Worm (Caenorhabditis elegans) whole organism, L2 larva: ENCODE measurements around the gene hlh-34.

Experiments
- C34F6.9 ChIP-seq: fragments of 150-350 bp; optimal IDR thresholded peaks from 2 replicates; lab custom pipeline; 2014; ENCODE audit warnings: missing biosample characterization, missing genetic modification characterization
- F13H6.1 ChIP-seq: sonication (generic microtip); optimal IDR thresholded peaks from 2 replicates; lab custom pipeline; 2016; ENCODE audit warnings: missing genetic modification characterization, missing compliant biosample characterization
- R02D3.7 ChIP-seq: fragments of 150-350 bp; optimal IDR thresholded peaks from 2 replicates; lab custom pipeline; 2014; ENCODE audit warnings: missing biosample characterization, missing genetic modification characterization
- Y55F3AM.14 ChIP-seq: fragments of 200-800 bp; sonication (Bioruptor generic); optimal IDR thresholded peaks from 2 replicates; lab custom pipeline; 2018; ENCODE audit warnings: mild to moderate bottlenecking, missing genetic modification characterization, missing compliant biosample characterization
- ZK546.5 ChIP-seq: sonication (generic microtip); optimal IDR thresholded peaks from 2 replicates; lab custom pipeline; 2017; ENCODE audit warnings: missing biosample characterization, missing genetic modification characterization
- aly-2 ChIP-seq: fragments of 150-350 bp; optimal IDR thresholded peaks from 2 replicates; lab custom pipeline; 2014; ENCODE audit warnings: missing biosample characterization, missing genetic modification characterization
- ama-1 ChIP-seq: fragments of 150-350 bp; optimal IDR thresholded peaks from 2 replicates; lab custom pipeline; 2018; ENCODE audit warnings: inconsistent platforms
- blmp-1 ChIP-seq: sonication (generic microtip); optimal IDR thresholded peaks from 2 replicates; lab custom pipeline; 2017; ENCODE audit warnings: missing genetic modification characterization, mild to moderate bottlenecking, missing compliant biosample characterization, antibody characterized with exemption, moderate library complexity; ENCODE audit not compliant: insufficient read depth
- ceh-16 ChIP-seq: fragments of 150-350 bp; optimal IDR thresholded peaks from 2 replicates; lab custom pipeline; 2014; ENCODE audit warnings: missing biosample characterization, missing genetic modification characterization
- crh-2 ChIP-seq: sonication (generic microtip); optimal IDR thresholded peaks from 2 replicates; lab custom pipeline; 2017; ENCODE audit warnings: missing biosample characterization, missing genetic modification characterization
- dmd-4 ChIP-seq: sonication (generic microtip); optimal IDR thresholded peaks from 2 replicates; lab custom pipeline; 2017; ENCODE audit warnings: missing biosample characterization, missing genetic modification characterization
- elt-3 ChIP-seq: sonication (generic microtip); optimal IDR thresholded peaks from 2 replicates; lab custom pipeline; 2017; ENCODE audit warnings: missing biosample characterization, missing genetic modification characterization
- fos-1 ChIP-seq: fragments of 150-350 bp; optimal IDR thresholded peaks from 2 replicates; lab custom pipeline; 2014; ENCODE audit warnings: missing biosample characterization, missing genetic modification characterization
- gmeb-1 ChIP-seq: fragments of 150-350 bp; optimal IDR thresholded peaks from 2 replicates; lab custom pipeline; 2014; ENCODE audit warnings: missing biosample characterization, missing genetic modification characterization
- lin-11 ChIP-seq: fragments of 150-350 bp; sonication (generic microtip); optimal IDR thresholded peaks from 2 replicates; lab custom pipeline; 2014; ENCODE audit warnings: missing biosample characterization, missing genetic modification characterization, inconsistent platforms, mixed read lengths
- lsy-2 ChIP-seq, 2 experiments: fragments of 150-350 bp in 1 of 2; sonication (generic microtip) in 1 of 2; optimal IDR thresholded peaks; 2 replicates each; lab custom pipeline; 2014 to 2017; ENCODE audit warnings: missing biosample characterization in 2 of 2, missing genetic modification characterization in 2 of 2
- mab-5 ChIP-seq: fragments of 150-350 bp; optimal IDR thresholded peaks from 2 replicates; lab custom pipeline; 2014; ENCODE audit warnings: missing biosample characterization, missing genetic modification characterization
- mbf-1 ChIP-seq: sonication (generic microtip); optimal IDR thresholded peaks from 2 replicates; lab custom pipeline; 2017; ENCODE audit warnings: missing biosample characterization, missing genetic modification characterization
- mdl-1 ChIP-seq, 2 experiments: fragments of 150-350 bp in 1 of 2; sonication (generic microtip) in 1 of 2; optimal IDR thresholded peaks; 2 replicates each; lab custom pipeline; 2017; ENCODE audit warnings: missing biosample characterization in 2 of 2, missing genetic modification characterization in 2 of 2
- nhr-10 ChIP-seq: sonication (generic microtip); optimal IDR thresholded peaks from 2 replicates; lab custom pipeline; 2017; ENCODE audit warnings: missing biosample characterization, missing genetic modification characterization
- nhr-11 ChIP-seq: fragments of 150-350 bp; optimal IDR thresholded peaks from 2 replicates; lab custom pipeline; 2014; ENCODE audit warnings: missing biosample characterization, missing genetic modification characterization
- nhr-12 ChIP-seq: fragments of 150-350 bp; optimal IDR thresholded peaks from 2 replicates; lab custom pipeline; 2014; ENCODE audit warnings: missing biosample characterization, missing genetic modification characterization
- nhr-129 ChIP-seq: fragments of 150-350 bp; optimal IDR thresholded peaks from 2 replicates; lab custom pipeline; 2014; ENCODE audit warnings: missing biosample characterization, missing genetic modification characterization
- nhr-237 ChIP-seq: fragments of 150-350 bp; optimal IDR thresholded peaks from 2 replicates; lab custom pipeline; 2014; ENCODE audit warnings: missing biosample characterization, missing genetic modification characterization
- nhr-25 ChIP-seq: fragments of 150-350 bp; sonication (generic microtip); optimal IDR thresholded peaks from 3 replicates; lab custom pipeline; 2014; ENCODE audit warnings: missing biosample characterization, missing genetic modification characterization
- nhr-6 ChIP-seq: fragments of 150-350 bp; optimal IDR thresholded peaks from 2 replicates; lab custom pipeline; 2014; ENCODE audit warnings: missing biosample characterization, missing genetic modification characterization
- peb-1 ChIP-seq: fragments of 150-350 bp; optimal IDR thresholded peaks from 2 replicates; lab custom pipeline; 2014; ENCODE audit warnings: missing biosample characterization, missing genetic modification characterization
- sem-4 ChIP-seq: fragments of 150-350 bp; optimal IDR thresholded peaks from 2 replicates; lab custom pipeline; 2014; ENCODE audit warnings: missing biosample characterization, missing genetic modification reagents, missing genetic modification characterization
- sma-3 ChIP-seq: sonication (generic microtip); optimal IDR thresholded peaks from 2 replicates; lab custom pipeline; 2016; ENCODE audit warnings: missing genetic modification reagents, missing genetic modification characterization, missing compliant biosample characterization
- sma-9 ChIP-seq, 2 experiments: fragments of 150-350 bp in 1 of 2; sonication (generic microtip) in 1 of 2; optimal IDR thresholded peaks; 2 replicates each; lab custom pipeline; 2014 to 2016; ENCODE audit warnings: missing genetic modification characterization in 2 of 2, mild to moderate bottlenecking in 1 of 2, missing biosample characterization in 1 of 2, missing compliant biosample characterization in 1 of 2, missing genetic modification reagents in 1 of 2, moderate library complexity in 1 of 2
- snpc-4 ChIP-seq: fragments of 150-350 bp; optimal IDR thresholded peaks from 2 replicates; lab custom pipeline; 2014; ENCODE audit warnings: missing biosample characterization, missing genetic modification characterization
- unc-55 ChIP-seq: fragments of 150-350 bp; sonication (generic microtip); optimal IDR thresholded peaks from 3 replicates; lab custom pipeline; 2014; ENCODE audit warnings: missing biosample characterization, missing genetic modification reagents, missing genetic modification characterization
- unc-62 ChIP-seq: fragments of 150-350 bp; optimal IDR thresholded peaks from 2 replicates; lab custom pipeline; 2014; ENCODE audit warnings: missing biosample characterization, missing genetic modification reagents, missing genetic modification characterization
- zag-1 ChIP-seq: fragments of 150-350 bp; optimal IDR thresholded peaks from 2 replicates; lab custom pipeline; 2014; ENCODE audit warnings: missing biosample characterization, missing genetic modification characterization
- ztf-1 ChIP-seq: fragments of 200-800 bp; sonication (Bioruptor generic); conservative IDR thresholded peaks from 2 replicates; pipeline ENCODE4 v1.3.6; 2022; ENCODE audit warnings: missing genetic modification characterization, missing compliant biosample characterization
- ztf-11 ChIP-seq: sonication (generic microtip); optimal IDR thresholded peaks from 2 replicates; lab custom pipeline; 2017; ENCODE audit warnings: missing biosample characterization, missing genetic modification characterization
- ztf-4 ChIP-seq: fragments of 150-350 bp; optimal IDR thresholded peaks from 2 replicates; lab custom pipeline; 2014; ENCODE audit warnings: missing biosample characterization, missing genetic modification characterization

Gene hlh-34

DNA sequence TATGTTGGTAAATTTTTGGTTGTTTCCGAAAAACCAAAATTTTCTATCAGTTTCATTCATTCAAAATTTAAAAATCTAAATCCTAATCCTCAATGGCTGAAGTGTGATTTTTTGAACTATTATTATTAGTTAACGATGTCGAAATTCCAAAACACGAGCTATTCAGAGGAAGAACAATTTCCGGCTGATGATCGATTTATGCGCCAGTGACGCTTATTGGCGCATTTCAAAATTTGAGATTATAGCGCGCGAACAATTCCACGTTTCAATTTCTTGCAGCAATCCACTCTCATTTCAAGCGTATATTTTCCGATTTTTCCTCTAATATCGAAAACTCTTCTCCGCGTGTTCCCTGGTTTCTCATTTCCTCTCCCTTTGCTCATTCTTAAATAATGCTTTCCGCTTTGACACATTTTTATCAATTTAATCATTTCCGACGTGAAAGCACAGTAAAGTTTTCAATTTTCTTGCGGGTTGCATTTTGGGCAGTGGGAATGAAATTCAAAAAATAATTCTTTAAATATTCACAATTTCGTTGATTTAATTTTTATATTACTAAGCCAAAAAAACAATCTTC lies 42.8 kb downstream of the hlh-34 start:
- TF ChIP-seq sma-3: peak; percentile 22
- peak; percentile 10 for TF ChIP-seq nhr-129 (tag; lab: Kevin White, UChicago)
- TF ChIP-seq unc-55 (GFP tag; lab: Kevin White, UChicago): peak; percentile 62
- peak; percentile 1 for TF ChIP-seq sma-9 (GFP tag; optimal IDR thresholded peaks at IDR 0.05; lab: Kevin White, UChicago)
- no peak for TF ChIP-seq sma-9 (tag; optimal IDR thresholded peaks at IDR 0.05; lab: Kevin White, UChicago)
- TF ChIP-seq nhr-25: peak; percentile 7
- TF ChIP-seq ztf-1: no peak
- TF ChIP-seq fos-1 (tag; lab: Kevin White, UChicago): peak; percentile 36
- TF ChIP-seq crh-2 (tag; lab: Kevin White, UChicago): peak; percentile 22
- TF ChIP-seq gmeb-1 (tag; lab: Kevin White, UChicago): peak; percentile 35
- TF ChIP-seq sem-4 (tag; lab: Kevin White, UChicago): peak; percentile 10
- peak in 1 of 2 experiments; percentile 48 for TF ChIP-seq lsy-2 (tag; optimal IDR thresholded peaks at IDR 0.05; lab: Kevin White, UChicago)
- TF ChIP-seq ceh-16 (tag; lab: Kevin White, UChicago): no peak
- peak; percentile 26 for TF ChIP-seq C34F6.9
- no peak for TF ChIP-seq peb-1 (tag; lab: Kevin White, UChicago)
- TF ChIP-seq ama-1 (lab: Kevin White, UChicago): peak; percentile 27

DNA sequence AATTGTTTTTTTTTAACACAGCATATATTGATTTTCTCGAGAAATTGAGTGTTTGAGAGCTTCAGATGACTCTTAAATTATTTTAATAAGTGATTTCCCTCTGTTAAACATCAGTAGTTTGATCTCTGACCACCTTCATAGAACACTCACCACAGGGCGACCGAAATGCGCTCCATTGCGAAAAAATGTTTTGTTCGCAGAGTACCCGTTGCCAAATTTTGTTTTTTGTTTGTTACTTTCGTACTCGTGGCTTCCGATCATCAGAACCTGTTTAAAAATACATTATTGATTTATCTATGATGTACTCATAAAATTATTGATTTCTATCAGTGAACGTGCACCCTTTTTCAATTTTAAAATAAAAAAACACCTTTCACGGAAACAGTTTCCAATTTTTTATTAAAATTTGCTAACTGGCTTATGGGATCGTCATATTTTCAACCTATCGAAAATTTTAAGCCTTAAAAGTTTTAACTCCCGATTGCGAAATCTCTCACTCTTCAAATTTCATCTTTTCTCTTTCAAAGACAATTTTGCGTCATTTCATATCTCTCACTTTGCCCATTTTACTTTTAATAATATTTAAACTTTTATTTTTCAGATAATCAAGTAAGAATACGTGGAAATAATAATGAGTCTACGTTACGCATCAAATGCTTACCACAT lies 46.4 kb downstream of the hlh-34 start, which contains the start of gene letm-1:
Gene letm-1 (plus strand): TSS at position 598 of the 666 bp plus-strand sequence.
- TF ChIP-seq nhr-10 (tag; lab: Kevin White, UChicago) (no peak), ZK546.5 (tag; lab: Kevin White, UChicago) (no peak), crh-2 (tag; lab: Kevin White, UChicago) (peak; percentile 58), unc-62 (no peak), elt-3 (tag; lab: Kevin White, UChicago) (no peak), lsy-2 (tag; optimal IDR thresholded peaks at IDR 0.05; lab: Kevin White, UChicago) (peak in 1 of 2 experiments; percentile 21), mdl-1 (tag; optimal IDR thresholded peaks at IDR 0.05; lab: Kevin White, UChicago) (no peak), sem-4 (tag; lab: Kevin White, UChicago) (no peak), C34F6.9 (peak; percentile 24), fos-1 (tag; lab: Kevin White, UChicago) (peak; percentile 32), nhr-129 (tag; lab: Kevin White, UChicago) (peak; percentile 9), ztf-1 (no peak), dmd-4 (no peak), Y55F3AM.14 (GFP tag; lab: Kevin White, UChicago) (no peak)

DNA sequence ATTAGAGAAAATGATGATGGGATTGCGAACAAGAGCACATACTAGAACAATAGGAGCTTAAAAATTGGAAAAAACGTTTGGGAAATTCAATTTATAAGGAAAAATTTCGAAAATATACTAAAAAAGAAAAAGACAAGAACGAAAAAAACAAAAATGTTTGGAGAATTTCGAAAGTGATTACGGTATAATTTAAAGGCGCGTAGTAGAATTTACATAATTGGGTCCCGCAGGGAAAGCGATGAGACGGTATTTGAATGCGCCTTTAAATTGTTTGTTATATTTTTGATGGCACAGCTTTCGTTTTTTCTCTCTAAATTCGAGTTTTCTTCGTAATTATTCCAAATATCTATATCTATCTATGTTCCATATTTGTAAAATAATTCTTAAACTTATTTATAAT lies 47.1 kb downstream of the hlh-34 start:
- no peak for TF ChIP-seq gmeb-1 (tag; lab: Kevin White, UChicago)
- TF ChIP-seq zag-1 (tag; lab: Kevin White, UChicago): no peak
- TF ChIP-seq ztf-11 (tag; lab: Kevin White, UChicago): no peak
- no peak for TF ChIP-seq sma-9 (GFP tag; optimal IDR thresholded peaks at IDR 0.05; lab: Kevin White, UChicago)
- TF ChIP-seq sma-9 (tag; optimal IDR thresholded peaks at IDR 0.05; lab: Kevin White, UChicago): no peak
- TF ChIP-seq nhr-237 (tag; lab: Kevin White, UChicago): no peak
- no peak for TF ChIP-seq ztf-1
- TF ChIP-seq sma-3: no peak

DNA sequence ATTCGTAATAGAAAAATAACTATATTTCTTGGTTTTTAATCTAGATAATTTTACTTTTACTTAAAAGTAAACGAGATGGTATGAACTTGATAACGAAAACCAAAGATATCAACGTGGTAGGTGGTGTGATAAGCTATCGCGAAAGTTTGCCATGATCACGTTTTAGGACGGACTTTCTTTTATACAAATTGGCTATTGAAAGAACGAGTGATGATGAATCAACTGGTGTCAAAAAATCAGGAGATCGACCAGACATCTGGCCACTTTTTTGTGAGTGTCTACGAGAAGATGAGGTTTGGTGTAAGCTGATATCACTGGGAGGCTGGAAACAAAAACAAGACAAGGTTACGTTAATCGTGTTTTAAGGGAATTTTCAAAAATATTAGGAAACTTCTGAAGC lies 48.0 kb downstream of the hlh-34 start:
- peak; percentile 48 for TF ChIP-seq fos-1 (tag; lab: Kevin White, UChicago)
- peak; percentile 45 for TF ChIP-seq crh-2 (tag; lab: Kevin White, UChicago)
- TF ChIP-seq sma-9 (GFP tag; optimal IDR thresholded peaks at IDR 0.05; lab: Kevin White, UChicago): peak; percentile 82
- no peak for TF ChIP-seq sma-9 (tag; optimal IDR thresholded peaks at IDR 0.05; lab: Kevin White, UChicago)
- TF ChIP-seq unc-62: no peak
- peak; percentile 87 for TF ChIP-seq blmp-1 (tag; lab: Kevin White, UChicago)

DNA sequence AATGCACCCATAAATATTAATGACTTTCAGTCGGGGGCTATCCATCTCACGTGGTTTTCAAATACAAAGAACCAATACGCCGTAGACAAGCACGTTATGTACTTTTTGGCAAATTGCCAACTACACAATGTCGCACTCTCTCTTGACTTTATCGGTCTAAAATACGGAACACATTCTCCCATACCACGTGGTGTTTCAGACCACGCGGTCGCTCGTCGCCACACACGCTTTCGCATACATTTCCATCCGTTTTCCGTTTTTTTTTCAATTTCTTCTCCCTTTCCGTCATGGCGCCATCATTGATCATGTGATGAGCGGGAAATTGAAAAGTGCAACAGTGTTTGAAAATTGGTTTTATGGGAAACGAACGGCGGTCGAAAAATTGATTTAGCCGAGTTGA lies 48.6 kb downstream of the hlh-34 start:
- peak; percentile 52 for TF ChIP-seq lin-11 (tag; lab: Kevin White, UChicago)
- peak; percentile 91 to 94 for TF ChIP-seq mdl-1 (tag; optimal IDR thresholded peaks at IDR 0.05; lab: Kevin White, UChicago)
- no peak for TF ChIP-seq mbf-1 (tag; lab: Kevin White, UChicago)
- peak; percentile 94 for TF ChIP-seq sem-4 (tag; lab: Kevin White, UChicago)
- TF ChIP-seq fos-1 (tag; lab: Kevin White, UChicago): peak; percentile 63
- TF ChIP-seq ZK546.5 (tag; lab: Kevin White, UChicago): no peak
- peak; percentile 97 for TF ChIP-seq blmp-1 (tag; lab: Kevin White, UChicago)
- peak; percentile 93 for TF ChIP-seq nhr-129 (tag; lab: Kevin White, UChicago)
- peak; percentile 29 for TF ChIP-seq mab-5 (tag; lab: Kevin White, UChicago)
- no peak for TF ChIP-seq R02D3.7 (tag; lab: Kevin White, UChicago)
- no peak for TF ChIP-seq elt-3 (tag; lab: Kevin White, UChicago)
- TF ChIP-seq nhr-12: no peak
- no peak for TF ChIP-seq nhr-6
- peak; percentile 49 for TF ChIP-seq unc-62
- no peak for TF ChIP-seq ztf-1
- no peak for TF ChIP-seq nhr-11 (tag; lab: Kevin White, UChicago)
- TF ChIP-seq ama-1 (lab: Kevin White, UChicago): peak; percentile 40
- TF ChIP-seq F13H6.1 (tag; lab: Kevin White, UChicago): peak; percentile 95
- peak; percentile 89 for TF ChIP-seq ztf-4
- TF ChIP-seq crh-2 (tag; lab: Kevin White, UChicago): peak; percentile 93
- no peak for TF ChIP-seq peb-1 (tag; lab: Kevin White, UChicago)
- peak; percentile 71 for TF ChIP-seq Y55F3AM.14 (GFP tag; lab: Kevin White, UChicago)
- TF ChIP-seq C34F6.9: peak; percentile 91
- no peak for TF ChIP-seq aly-2 (tag; lab: Kevin White, UChicago)
- peak; percentile 59 for TF ChIP-seq snpc-4 (tag; lab: Kevin White, UChicago)
- peak; percentile 99 for TF ChIP-seq sma-9 (GFP tag; optimal IDR thresholded peaks at IDR 0.05; lab: Kevin White, UChicago)
- peak; percentile 55 for TF ChIP-seq sma-9 (tag; optimal IDR thresholded peaks at IDR 0.05; lab: Kevin White, UChicago)
- TF ChIP-seq sma-3: peak; percentile 97
- peak in 1 of 2 experiments; percentile 86 for TF ChIP-seq lsy-2 (tag; optimal IDR thresholded peaks at IDR 0.05; lab: Kevin White, UChicago)
